Worm (Caenorhabditis elegans): ENCODE measurements around the gene lmtr-5.

DNA sequence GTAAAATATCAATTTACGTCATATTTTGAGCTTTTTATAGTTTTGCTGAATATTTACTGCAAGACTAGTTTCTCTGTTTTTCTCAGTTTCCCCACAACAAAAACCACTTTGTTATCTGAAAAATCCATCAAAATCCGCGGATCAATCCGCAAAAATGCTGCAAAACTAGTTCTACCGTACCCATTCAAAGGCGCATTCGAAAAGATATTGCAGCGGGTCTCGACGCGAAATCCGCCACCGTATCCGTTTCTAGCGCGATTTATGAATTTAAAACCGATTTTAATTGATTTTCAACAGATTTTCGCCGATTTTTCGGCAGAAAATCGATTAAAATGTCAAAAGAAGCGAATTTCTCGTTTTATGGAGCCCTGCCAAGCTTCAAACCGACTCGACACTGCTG, 12.1 kb upstream of the lmtr-5 start, which contains the start of gene R148.4:
- no peak for TF ChIP-seq ama-1 (optimal IDR thresholded peaks at IDR 0.05)
- TF ChIP-seq mdl-1 (tag; optimal IDR thresholded peaks at IDR 0.05), result no peak
- no peak for TF ChIP-seq nhr-237 (tag; optimal IDR thresholded peaks at IDR 0.05)
- no peak for TF ChIP-seq dmd-6 (GFP tag; IDR thresholded peaks at IDR 0.05)
- TF ChIP-seq lin-39 (tag; optimal IDR thresholded peaks at IDR 0.05), result no peak
- TF ChIP-seq lin-1 (GFP tag; IDR thresholded peaks at IDR 0.05), result no peak
- no peak for TF ChIP-seq zfp-2 (tag; optimal IDR thresholded peaks at IDR 0.05)
- no peak for TF ChIP-seq ceh-20 (GFP tag; IDR thresholded peaks at IDR 0.05)
- no peak for TF ChIP-seq dve-1 (tag; optimal IDR thresholded peaks at IDR 0.05; ENCODE audit: insufficient read depth)
- TF ChIP-seq R02D3.7 (tag; optimal IDR thresholded peaks at IDR 0.05), result no peak
- TF ChIP-seq fkh-10 (GFP tag; optimal IDR thresholded peaks at IDR 0.05), result no peak

Data from whole organism, L4 larva.